Worm (Caenorhabditis elegans): ENCODE measurements around the gene rfc-3.

DNA sequence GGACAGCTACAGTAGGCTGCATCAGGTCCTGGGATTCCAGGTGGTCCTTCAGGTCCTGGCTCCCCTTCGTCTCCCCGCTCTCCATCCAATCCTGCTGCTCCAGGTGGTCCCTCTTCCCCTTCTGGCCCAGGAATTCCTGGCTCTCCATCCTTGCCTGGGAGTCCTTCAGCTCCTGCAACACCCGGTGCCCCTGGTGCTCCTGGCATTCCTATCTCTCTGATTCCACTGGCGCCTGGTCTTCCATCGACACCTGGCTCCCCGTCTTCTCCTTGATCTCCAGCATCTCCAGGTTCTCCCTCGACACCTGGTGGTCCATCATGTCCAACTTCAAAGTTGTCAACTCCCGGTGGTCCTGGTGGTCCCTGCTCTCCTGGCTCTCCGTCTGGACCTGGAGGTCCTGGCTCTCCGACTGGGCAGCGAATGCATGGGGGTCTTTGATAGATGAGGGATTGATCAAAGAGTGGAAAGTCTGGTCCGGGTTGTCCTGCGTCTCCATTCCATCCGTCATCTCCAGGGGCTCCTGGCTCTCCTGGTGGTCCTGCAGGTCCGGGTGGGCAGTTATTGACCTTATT lies 5.8 kb upstream of the rfc-3 start:
- no peak for TF ChIP-seq nfya-1 (tag; optimal IDR thresholded peaks at IDR 0.05)
- TF ChIP-seq pqm-1 (tag; optimal IDR thresholded peaks at IDR 0.05), result no peak
- no peak for TF ChIP-seq sox-4 (tag; optimal IDR thresholded peaks at IDR 0.05)
- TF ChIP-seq hlh-30 (tag; optimal IDR thresholded peaks at IDR 0.05; ENCODE audit: insufficient read depth), result no peak
- no peak for TF ChIP-seq lin-11 (tag; optimal IDR thresholded peaks at IDR 0.05)
- TF ChIP-seq dmd-4 (tag; optimal IDR thresholded peaks at IDR 0.05; ENCODE audit: borderline replicate concordance), result no peak
- no peak for TF ChIP-seq pha-4 (tag; optimal IDR thresholded peaks at IDR 0.05)
